Worm (Caenorhabditis elegans): Measurements from ENCODE around the gene gfi-3.

The gfi-3 gene

ce11 chrX:14478743-14479428 lies 1.5 kb upstream of the gfi-3 start, which contains the start of gene M163.11 (continued):
- TF ChIP-seq cebp-1 (GFP tag; IDR thresholded peaks at IDR 0.05) (0 out of 2 replicates have a peak, but pooled peaks have one; percentile 22), cebp-1 (tag; optimal IDR thresholded peaks at IDR 0.05) (peak; percentile 17), ets-4 (GFP tag; optimal IDR thresholded peaks at IDR 0.05) (no peak), attf-3 (GFP tag; conservative IDR thresholded peaks at IDR 0.05) (0 out of 2 replicates have a peak, but pooled peaks have one; percentile 17), Y95B8A.8 (GFP tag; IDR thresholded peaks at IDR 0.05) (no peak), B0336.3 (GFP tag; IDR thresholded peaks at IDR 0.05) (no peak), unc-130 (GFP tag; optimal IDR thresholded peaks at IDR 0.05) (no peak), snpc-1.1 (tag; optimal IDR thresholded peaks at IDR 0.05; ENCODE audit: insufficient read depth) (peak; percentile 71), ceh-58 (GFP tag; IDR thresholded peaks at IDR 0.05) (no peak), nhr-179 (tag; optimal IDR thresholded peaks at IDR 0.05) (no peak), ceh-91 (GFP tag; IDR thresholded peaks at IDR 0.05) (no peak), tlf-1 (GFP tag; optimal IDR thresholded peaks at IDR 0.05) (peak; percentile 15), ccch-3 (GFP tag; optimal IDR thresholded peaks at IDR 0.05) (no peak), F23B12.7 (tag; optimal IDR thresholded peaks at IDR 0.05; ENCODE audit: insufficient read depth) (peak; percentile 9), dox-1 (GFP tag; IDR thresholded peaks at IDR 0.05) (peak; percentile 75), die-1 (tag; optimal IDR thresholded peaks at IDR 0.05) (peak; percentile 92), hmg-1.2 (GFP tag; IDR thresholded peaks at IDR 0.05) (peak; percentile 69), B0019.2 (GFP tag; conservative IDR thresholded peaks at IDR 0.05) (no peak), zfh-2 (GFP tag; conservative IDR thresholded peaks at IDR 0.05) (no peak), ZK185.1 (tag; optimal IDR thresholded peaks at IDR 0.05; ENCODE audit: poor library complexity, severe bottlenecking) (peak; percentile 87), lir-1 (GFP tag; conservative IDR thresholded peaks at IDR 0.05) (0 out of 2 replicates have a peak, but pooled peaks have one; percentile 21), B0261.1 (tag; optimal IDR thresholded peaks at IDR 0.05) (peak; percentile 82), Y79H2A.3 (GFP tag; conservative IDR thresholded peaks at IDR 0.05) (no peak), F33H1.4 (GFP tag; IDR thresholded peaks at IDR 0.05) (no peak), C06A6.2 (GFP tag; conservative IDR thresholded peaks at IDR 0.05) (no peak), Y53F4B.3 (GFP tag; IDR thresholded peaks at IDR 0.05) (no peak), D2030.7 (GFP tag; IDR thresholded peaks at IDR 0.05) (peak; percentile 69), ama-1 (optimal IDR thresholded peaks at IDR 0.05) (no peak), ama-1 (GFP tag; optimal IDR thresholded peaks at IDR 0.05) (peak; percentile 42 to 92), lsl-1 (GFP tag; optimal IDR thresholded peaks at IDR 0.05) (no peak), pbrm-1 (GFP tag; IDR thresholded peaks at IDR 0.05) (peak; percentile 76), hmg-20 (GFP tag; IDR thresholded peaks at IDR 0.05) (peak; percentile 67; the same call in 1 of the 2 replicates), nhr-80 (tag; optimal IDR thresholded peaks at IDR 0.05) (peak; percentile 8), let-607 (tag; optimal IDR thresholded peaks at IDR 0.05) (peak; percentile 30 to 37), rcor-1 (GFP tag; IDR thresholded peaks at IDR 0.05) (peak; percentile 66), mcd-1 (GFP tag; IDR thresholded peaks at IDR 0.05) (no peak), zim-3 (tag; optimal IDR thresholded peaks at IDR 0.05) (peak; percentile 57), Y56A3A.18 (GFP tag; IDR thresholded peaks at IDR 0.05) (peak; percentile 65), T07F8.4 (tag; optimal IDR thresholded peaks at IDR 0.05) (peak; percentile 58), nhr-90 (tag; optimal IDR thresholded peaks at IDR 0.05) (peak; percentile 86), F37B4.10 (GFP tag; IDR thresholded peaks at IDR 0.05) (no peak), sea-2 (GFP tag; IDR thresholded peaks at IDR 0.05) (no peak), akir-1 (GFP tag; optimal IDR thresholded peaks at IDR 0.05) (no peak), repo-1 (tag; optimal IDR thresholded peaks at IDR 0.05) (peak; percentile 38), lag-1 (GFP tag; IDR thresholded peaks at IDR 0.05) (no peak), snpc-4 (GFP tag; optimal IDR thresholded peaks at IDR 0.05) (peak; percentile 57), snpc-4 (tag; optimal IDR thresholded peaks at IDR 0.05) (peak; percentile 8 to 78 (median 44)), lin-40 (tag; optimal IDR thresholded peaks at IDR 0.05) (peak; percentile 11)
